Fruit fly (Drosophila melanogaster): ENCODE data around the gene Dad.

DNA sequence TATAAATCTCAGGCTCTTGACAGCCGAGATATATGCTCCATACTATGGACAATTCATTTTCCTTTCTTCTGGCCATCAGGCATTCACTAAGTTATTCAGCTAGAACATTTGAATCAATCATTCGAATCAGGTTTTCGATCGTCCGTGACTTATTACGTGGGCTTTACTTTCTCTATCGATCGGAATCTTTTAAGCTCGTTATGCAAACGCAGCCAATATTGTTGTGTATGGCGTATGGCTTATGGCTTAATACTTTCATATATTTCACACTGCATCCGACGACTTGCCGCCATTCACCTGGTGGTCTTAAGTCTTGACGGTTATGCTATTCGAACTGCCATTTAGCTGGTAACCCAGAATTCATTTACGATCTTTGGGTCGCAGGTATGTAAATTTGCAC, 37.6 kb upstream of the Dad start:
- TF ChIP-seq Ets98B (GFP tag; IDR thresholded peaks at IDR 0.05) (no peak), CG32121 (GFP tag; IDR thresholded peaks at IDR 0.05) (no peak)

All from whole organism, pupa.